Fruit fly (Drosophila melanogaster): ENCODE results near the gene CG7208.

- TF ChIP-seq acj6 (GFP tag; optimal IDR thresholded peaks at IDR 0.05) (no peak), CG11294 (GFP tag; IDR thresholded peaks at IDR 0.05) (no peak), Gug (GFP tag; IDR thresholded peaks at IDR 0.05) (no peak), eg (GFP tag; IDR thresholded peaks at IDR 0.05) (no peak)
Observed at dm6 chr3R:18227385-18227784, 41.9 kb upstream of the CG7208 start.
